Fruit fly (Drosophila melanogaster) whole organism, prepupa: ENCODE results near the gene CG33687.

ENCODE experiments used
- Blimp-1 ChIP-seq: fragments of 200-800 bp; sonication (Bioruptor generic); optimal IDR thresholded peaks from 3 replicates; lab custom pipeline; 2017; ENCODE audit warnings: missing biosample characterization, missing genetic modification characterization, mild to moderate bottlenecking, moderate library complexity, missing genetic modification reagents
- CG10631 ChIP-seq: fragments of 200-800 bp; sonication (Bioruptor generic); optimal IDR thresholded peaks from 2 replicates; lab custom pipeline; 2016; ENCODE audit warnings: missing biosample characterization, missing genetic modification characterization
- CG10669 ChIP-seq: fragments of 200-800 bp; sonication (Bioruptor generic); optimal IDR thresholded peaks from 3 replicates; lab custom pipeline; 2018; ENCODE audit warnings: missing biosample characterization, mild to moderate bottlenecking, missing genetic modification characterization, moderate library complexity
- CG11762 ChIP-seq: fragments of 200-800 bp; sonication (Bioruptor generic); optimal IDR thresholded peaks from 3 replicates; lab custom pipeline; 2016; ENCODE audit warnings: missing biosample characterization, missing genetic modification characterization; ENCODE audit not compliant: insufficient read depth
- CG11902 ChIP-seq: fragments of 200-800 bp; sonication (Bioruptor generic); optimal IDR thresholded peaks from 3 replicates; lab custom pipeline; 2016; ENCODE audit warnings: missing biosample characterization, missing genetic modification characterization
- CG16779 ChIP-seq: fragments of 200-800 bp; sonication (Bioruptor generic); optimal IDR thresholded peaks from 3 replicates; lab custom pipeline; 2017; ENCODE audit warnings: missing biosample characterization, mild to moderate bottlenecking, missing genetic modification characterization
- CG3032 ChIP-seq: fragments of 200-800 bp; optimal IDR thresholded peaks from 2 replicates; lab custom pipeline; 2019; ENCODE audit warnings: missing biosample characterization, mild to moderate bottlenecking, missing genetic modification characterization, moderate library complexity
- CG31627 ChIP-seq: fragments of 200-800 bp; sonication (Bioruptor generic); optimal IDR thresholded peaks from 3 replicates; lab custom pipeline; 2016; ENCODE audit warnings: missing biosample characterization, missing genetic modification characterization
- CG32006 ChIP-seq: fragments of 200-800 bp; sonication (Bioruptor generic); optimal IDR thresholded peaks from 3 replicates; lab custom pipeline; 2017; ENCODE audit warnings: missing biosample characterization, mild to moderate bottlenecking, missing genetic modification characterization
- CG34406 ChIP-seq: fragments of 200-800 bp; sonication (Bioruptor generic); optimal IDR thresholded peaks from 3 replicates; lab custom pipeline; 2016; ENCODE audit warnings: missing biosample characterization, missing genetic modification characterization
- CG6163 ChIP-seq: fragments of 200-800 bp; sonication (Bioruptor generic); IDR thresholded peaks from 3 replicates; pipeline ENCODE4 v1.3.6; 2022; ENCODE audit warnings: missing biosample characterization, missing genetic modification characterization
- CG6276 ChIP-seq: fragments of 200-800 bp; sonication (Bioruptor generic); optimal IDR thresholded peaks from 2 replicates; lab custom pipeline; 2017; ENCODE audit warnings: missing biosample characterization, mild to moderate bottlenecking, missing genetic modification characterization
- CG6792 ChIP-seq: fragments of 200-800 bp; sonication (Bioruptor generic); optimal IDR thresholded peaks from 3 replicates; lab custom pipeline; 2016; ENCODE audit warnings: missing biosample characterization, missing genetic modification characterization
- CG6808 ChIP-seq: fragments of 200-800 bp; sonication (Bioruptor generic); optimal IDR thresholded peaks from 3 replicates; lab custom pipeline; 2017; ENCODE audit warnings: missing biosample characterization, missing genetic modification characterization, mild to moderate bottlenecking, moderate library complexity, missing genetic modification reagents
- CG6854 ChIP-seq: fragments of 200-800 bp; sonication (Bioruptor generic); optimal IDR thresholded peaks from 2 replicates; lab custom pipeline; 2017; ENCODE audit warnings: missing biosample characterization, mild to moderate bottlenecking, missing genetic modification characterization
- CG8319 ChIP-seq: fragments of 200-800 bp; sonication (Bioruptor generic); optimal IDR thresholded peaks from 3 replicates; lab custom pipeline; 2016; ENCODE audit warnings: missing biosample characterization, missing genetic modification characterization
- CG8632 ChIP-seq: fragments of 200-800 bp; sonication (Bioruptor generic); optimal IDR thresholded peaks from 3 replicates; lab custom pipeline; 2016; ENCODE audit warnings: missing biosample characterization, missing genetic modification characterization
- CG9139 ChIP-seq: fragments of 200-800 bp; sonication (Bioruptor generic); optimal IDR thresholded peaks from 3 replicates; lab custom pipeline; 2017; ENCODE audit warnings: missing biosample characterization, mild to moderate bottlenecking, missing genetic modification characterization
- Eip75B ChIP-seq: fragments of 200-800 bp; sonication (Bioruptor generic); optimal IDR thresholded peaks from 3 replicates; lab custom pipeline; 2016; ENCODE audit warnings: missing biosample characterization, missing genetic modification characterization
- Eip78C ChIP-seq: fragments of 200-800 bp; sonication (Bioruptor generic); peaks from one replicate; lab custom pipeline; 2016; ENCODE audit warnings: missing biosample characterization, missing genetic modification characterization
- Eip93F ChIP-seq: fragments of 200-800 bp; sonication (Bioruptor generic); optimal IDR thresholded peaks from 2 replicates; lab custom pipeline; 2016; ENCODE audit warnings: missing biosample characterization, mild to moderate bottlenecking, missing genetic modification characterization
- Gug ChIP-seq: fragments of 200-800 bp; sonication (Bioruptor generic); IDR thresholded peaks from 2 replicates; pipeline ENCODE4 v1.3.6; 2022; ENCODE audit warnings: missing biosample characterization, missing genetic modification characterization
- Hr38 ChIP-seq: sonication (Bioruptor generic); optimal IDR thresholded peaks from 2 replicates; lab custom pipeline; 2016; ENCODE audit warnings: missing biosample characterization, missing genetic modification characterization
- Hr39 ChIP-seq: fragments of 200-800 bp; sonication (Bioruptor generic); optimal IDR thresholded peaks from 2 replicates; lab custom pipeline; 2016; ENCODE audit warnings: missing biosample characterization, missing genetic modification characterization
- Hr4 ChIP-seq: fragments of 200-800 bp; sonication (Bioruptor generic); optimal IDR thresholded peaks from 3 replicates; lab custom pipeline; 2016; ENCODE audit warnings: missing biosample characterization, missing genetic modification characterization
- Lpt ChIP-seq: fragments of 200-800 bp; sonication (Bioruptor generic); optimal IDR thresholded peaks from 3 replicates; lab custom pipeline; 2016; ENCODE audit warnings: missing biosample characterization, missing genetic modification characterization
- Met ChIP-seq: fragments of 200-800 bp; sonication (Bioruptor generic); optimal IDR thresholded peaks from 3 replicates; lab custom pipeline; 2016; ENCODE audit warnings: missing biosample characterization, missing genetic modification characterization
- OdsH ChIP-seq: fragments of 200-800 bp; sonication (Bioruptor generic); optimal IDR thresholded peaks from 3 replicates; lab custom pipeline; 2016; ENCODE audit warnings: missing biosample characterization, missing genetic modification characterization
- Sox14 ChIP-seq: fragments of 200-800 bp; sonication (Bioruptor generic); optimal IDR thresholded peaks from 3 replicates; lab custom pipeline; 2016; ENCODE audit warnings: missing biosample characterization, missing genetic modification characterization
- Sox15 ChIP-seq: fragments of 200-800 bp; sonication (Bioruptor generic); optimal IDR thresholded peaks from 3 replicates; lab custom pipeline; 2016; ENCODE audit warnings: missing biosample characterization, missing genetic modification characterization
- achi ChIP-seq: fragments of 200-800 bp; sonication (Bioruptor generic); optimal IDR thresholded peaks from 3 replicates; lab custom pipeline; 2016; ENCODE audit warnings: missing biosample characterization, missing genetic modification characterization
- acj6 ChIP-seq: fragments of 200-800 bp; sonication (Bioruptor generic); optimal IDR thresholded peaks from 3 replicates; lab custom pipeline; 2016; ENCODE audit warnings: missing biosample characterization, missing genetic modification characterization
- cyc ChIP-seq: fragments of 200-800 bp; sonication (Bioruptor generic); optimal IDR thresholded peaks from 3 replicates; lab custom pipeline; 2016; ENCODE audit warnings: missing biosample characterization, missing genetic modification characterization
- dac ChIP-seq: fragments of 200-800 bp; sonication (Bioruptor generic); optimal IDR thresholded peaks from 2 replicates; lab custom pipeline; 2017; ENCODE audit warnings: missing biosample characterization, mild to moderate bottlenecking, missing genetic modification characterization
- dsx ChIP-seq: fragments of 200-800 bp; optimal IDR thresholded peaks from 3 replicates; lab custom pipeline; 2019; ENCODE audit warnings: missing biosample characterization, mild to moderate bottlenecking, missing genetic modification characterization, moderate library complexity; ENCODE audit not compliant: poor library complexity, severe bottlenecking
- eg ChIP-seq: fragments of 200-800 bp; sonication (Bioruptor generic); IDR thresholded peaks from 3 replicates; pipeline ENCODE4 v1.3.6; 2022; ENCODE audit warnings: missing biosample characterization, missing genetic modification characterization
- esn ChIP-seq: fragments of 200-800 bp; sonication (Bioruptor generic); optimal IDR thresholded peaks from 2 replicates; lab custom pipeline; 2016; ENCODE audit warnings: missing biosample characterization, mild to moderate bottlenecking, missing genetic modification characterization, moderate library complexity
- fd59A ChIP-seq: fragments of 200-800 bp; sonication (Bioruptor generic); optimal IDR thresholded peaks from 2 replicates; lab custom pipeline; 2017; ENCODE audit warnings: missing biosample characterization, mild to moderate bottlenecking, missing genetic modification characterization, missing genetic modification reagents
- fd85E ChIP-seq: fragments of 200-800 bp; sonication (Bioruptor generic); optimal IDR thresholded peaks from 3 replicates; lab custom pipeline; 2016; ENCODE audit warnings: missing biosample characterization, missing genetic modification characterization
- lz ChIP-seq: fragments of 200-800 bp; sonication (Bioruptor generic); optimal IDR thresholded peaks from 3 replicates; lab custom pipeline; 2016; ENCODE audit warnings: missing biosample characterization, missing genetic modification characterization
- net ChIP-seq: fragments of 200-800 bp; sonication (Bioruptor generic); optimal IDR thresholded peaks from 3 replicates; lab custom pipeline; 2016; ENCODE audit warnings: missing biosample characterization, missing genetic modification characterization
- pdm3 ChIP-seq: fragments of 200-800 bp; sonication (Bioruptor generic); optimal IDR thresholded peaks from 3 replicates; lab custom pipeline; 2016; ENCODE audit warnings: missing biosample characterization, missing genetic modification characterization
- salr ChIP-seq, 2 experiments: fragments of 200-800 bp; sonication (Bioruptor generic); optimal IDR thresholded peaks; 3 replicates each; lab custom pipeline; 2016 to 2018; ENCODE audit warnings: missing biosample characterization in 2 of 2, missing genetic modification characterization in 2 of 2, mild to moderate bottlenecking in 1 of 2
- ss ChIP-seq, 2 experiments: fragments of 200-800 bp; sonication (Bioruptor generic); optimal IDR thresholded peaks; 2 replicates in 1 of 2; 3 replicates in 1 of 2; lab custom pipeline; 2017 to 2018; ENCODE audit warnings: mild to moderate bottlenecking in 2 of 2, missing biosample characterization in 2 of 2, missing genetic modification characterization in 2 of 2, moderate library complexity in 1 of 2
- svp ChIP-seq: fragments of 200-800 bp; sonication (Bioruptor generic); peaks from one replicate; lab custom pipeline; 2016; ENCODE audit warnings: missing biosample characterization, missing genetic modification characterization
- vri ChIP-seq: fragments of 200-800 bp; sonication (Bioruptor generic); optimal IDR thresholded peaks from 3 replicates; lab custom pipeline; 2016; ENCODE audit warnings: missing biosample characterization, mild to moderate bottlenecking, missing genetic modification characterization

The CG33687 gene

dm6 chr3L:16160420-16161069 is 37.1 kb upstream of the CG33687 start (continued):
- TF ChIP-seq CG6808 (GFP tag; lab: Kevin White, UChicago) (no peak), Sox14 (peak; percentile 32), dsx (GFP tag; lab: Kevin White, UChicago) (no peak), vri (GFP tag; lab: Kevin White, UChicago) (no peak), net (peak; percentile 27), salr (GFP tag; optimal IDR thresholded peaks at IDR 0.05; lab: Kevin White, UChicago) (no peak), CG6792 (GFP tag; lab: Kevin White, UChicago) (peak; percentile 1), pdm3 (GFP tag; lab: Kevin White, UChicago) (peak; percentile 53), CG10631 (peak; percentile 46), ss (GFP tag; optimal IDR thresholded peaks at IDR 0.05; lab: Kevin White, UChicago) (no peak), CG10669 (GFP tag; lab: Kevin White, UChicago) (peak; percentile 22), dac (GFP tag; lab: Kevin White, UChicago) (no peak), svp (GFP tag; lab: Kevin White, UChicago) (no peak), Hr39 (GFP tag; lab: Kevin White, UChicago) (peak; percentile 32), CG31627 (GFP tag; lab: Kevin White, UChicago) (peak; percentile 28), CG3032 (tag; lab: Kevin White, UChicago) (peak; percentile 22), Eip93F (GFP tag; lab: Kevin White, UChicago) (no peak), CG9139 (GFP tag; lab: Kevin White, UChicago) (no peak), cyc (GFP tag; lab: Kevin White, UChicago) (no peak), esn (GFP tag; lab: Kevin White, UChicago) (peak; percentile 22), CG6163 (GFP tag; lab: Robert Waterston, UW) (no peak), Met (GFP tag; lab: Kevin White, UChicago) (peak; percentile 31)

dm6 chr3L:16161131-16161530 is 36.5 kb upstream of the CG33687 start:
- TF ChIP-seq CG16779: no peak
- no peak for TF ChIP-seq Gug (GFP tag; lab: Robert Waterston, UW)
- no peak for TF ChIP-seq Sox14
- TF ChIP-seq fd85E: no peak
- no peak for TF ChIP-seq Lpt (GFP tag; lab: Kevin White, UChicago)
- no peak for TF ChIP-seq dac (GFP tag; lab: Kevin White, UChicago)
- no peak for TF ChIP-seq fd59A (GFP tag; lab: Kevin White, UChicago)
- TF ChIP-seq salr (GFP tag; optimal IDR thresholded peaks at IDR 0.05; lab: Kevin White, UChicago): no peak
- TF ChIP-seq net: no peak
- TF ChIP-seq Met (GFP tag; lab: Kevin White, UChicago): no peak
- TF ChIP-seq CG6276: no peak
- no peak for TF ChIP-seq CG34406 (GFP tag; lab: Kevin White, UChicago)
- TF ChIP-seq Blimp-1 (GFP tag; lab: Kevin White, UChicago): no peak
- no peak for TF ChIP-seq acj6 (GFP tag; lab: Kevin White, UChicago)
- TF ChIP-seq CG6163 (GFP tag; lab: Robert Waterston, UW): peak; percentile 49; the same call in 1 of the 3 replicates
- TF ChIP-seq CG11762: no peak
- TF ChIP-seq CG8319: no peak
- TF ChIP-seq CG32006 (GFP tag; lab: Kevin White, UChicago): no peak
- no peak for TF ChIP-seq esn (GFP tag; lab: Kevin White, UChicago)
- TF ChIP-seq CG9139 (GFP tag; lab: Kevin White, UChicago): no peak
- peak; percentile 85 for TF ChIP-seq svp (GFP tag; lab: Kevin White, UChicago)
- TF ChIP-seq Eip93F (GFP tag; lab: Kevin White, UChicago): peak; percentile 24
- no peak for TF ChIP-seq eg (GFP tag; lab: Robert Waterston, UW)
- no peak for TF ChIP-seq CG11902 (GFP tag; lab: Kevin White, UChicago)
- TF ChIP-seq CG6854 (GFP tag; lab: Kevin White, UChicago): no peak
- no peak for TF ChIP-seq OdsH (GFP tag; lab: Kevin White, UChicago)
- peak; percentile 57 for TF ChIP-seq vri (GFP tag; lab: Kevin White, UChicago)
- no peak for TF ChIP-seq lz (GFP tag; lab: Kevin White, UChicago)
- TF ChIP-seq achi (GFP tag; lab: Kevin White, UChicago): no peak
- no peak for TF ChIP-seq ss (GFP tag; optimal IDR thresholded peaks at IDR 0.05; lab: Kevin White, UChicago)
- no peak for TF ChIP-seq CG10669 (GFP tag; lab: Kevin White, UChicago)
- no peak for TF ChIP-seq Sox15 (GFP tag; lab: Kevin White, UChicago)
- peak; percentile 43 for TF ChIP-seq Eip78C (GFP tag; lab: Kevin White, UChicago)
- no peak for TF ChIP-seq Hr4 (GFP tag; lab: Kevin White, UChicago)
- TF ChIP-seq CG8632 (GFP tag; lab: Kevin White, UChicago): no peak
- no peak for TF ChIP-seq Hr38 (GFP tag; lab: Kevin White, UChicago)
- TF ChIP-seq CG6792 (GFP tag; lab: Kevin White, UChicago): no peak
- no peak for TF ChIP-seq pdm3 (GFP tag; lab: Kevin White, UChicago)
- TF ChIP-seq Hr39 (GFP tag; lab: Kevin White, UChicago): no peak
- no peak for TF ChIP-seq CG6808 (GFP tag; lab: Kevin White, UChicago)
- TF ChIP-seq Eip75B (GFP tag; lab: Kevin White, UChicago): no peak
